Worm (Caenorhabditis elegans): ENCODE data around the gene cest-28.

cest-28 gene

ce11 chrV:6669520-6669919 lies at the start of gene cest-28:
Gene cest-28, plus strand, starts transcription at chrV:6669820.
- no peak for TF ChIP-seq ama-1 (optimal IDR thresholded peaks at IDR 0.05)
- no peak for TF ChIP-seq aly-1 (tag; optimal IDR thresholded peaks at IDR 0.05)
- no peak for TF ChIP-seq pes-1 (GFP tag; IDR thresholded peaks at IDR 0.05)
- TF ChIP-seq flt-1 (GFP tag; IDR thresholded peaks at IDR 0.05): no peak
- TF ChIP-seq tra-4 (tag; optimal IDR thresholded peaks at IDR 0.05): no peak
- TF ChIP-seq hnd-1 (tag; optimal IDR thresholded peaks at IDR 0.05): no peak
- TF ChIP-seq ceh-36 (tag; optimal IDR thresholded peaks at IDR 0.05): no peak
- no peak for TF ChIP-seq scrt-1 (GFP tag; IDR thresholded peaks at IDR 0.05)
- no peak for TF ChIP-seq ceh-13 (GFP tag; optimal IDR thresholded peaks at IDR 0.05)
- no peak for TF ChIP-seq hmg-4 (GFP tag; optimal IDR thresholded peaks at IDR 0.05)
- TF ChIP-seq tbx-11 (GFP tag; IDR thresholded peaks at IDR 0.05): no peak
- TF ChIP-seq sea-1 (GFP tag; conservative IDR thresholded peaks at IDR 0.05): no peak
- TF ChIP-seq hmbx-1 (tag; optimal IDR thresholded peaks at IDR 0.05): no peak
- no peak for TF ChIP-seq ets-7 (tag; optimal IDR thresholded peaks at IDR 0.05)
- TF ChIP-seq tbx-37 (GFP tag; conservative IDR thresholded peaks at IDR 0.05): no peak
- no peak for TF ChIP-seq F13C5.2 (tag; optimal IDR thresholded peaks at IDR 0.05)

DNA sequence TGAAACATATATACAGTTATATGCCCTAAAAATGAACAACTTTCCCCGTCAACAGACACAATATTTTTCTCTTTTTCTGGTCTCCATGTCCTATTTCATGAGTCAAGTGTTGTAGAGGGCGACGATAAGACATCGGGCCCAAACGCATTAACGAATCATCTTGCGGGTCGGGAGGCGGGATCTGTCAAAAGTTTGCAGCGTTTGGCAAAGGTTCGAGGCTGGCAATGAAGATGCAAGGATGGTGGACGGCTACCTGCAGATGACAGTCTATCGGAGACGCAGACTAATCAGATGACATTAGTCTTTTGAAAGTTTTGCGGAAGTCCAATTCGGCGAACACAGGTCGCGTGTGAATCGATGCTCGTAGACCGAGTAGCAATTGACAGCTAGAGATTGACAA lies 48.8 kb upstream of the cest-28 start:
- TF ChIP-seq tbx-11 (GFP tag; IDR thresholded peaks at IDR 0.05) (no peak), F13C5.2 (tag; optimal IDR thresholded peaks at IDR 0.05) (no peak), ama-1 (optimal IDR thresholded peaks at IDR 0.05) (no peak), pes-1 (GFP tag; IDR thresholded peaks at IDR 0.05) (no peak), hmbx-1 (tag; optimal IDR thresholded peaks at IDR 0.05) (no peak), ceh-36 (tag; optimal IDR thresholded peaks at IDR 0.05) (no peak), hnd-1 (tag; optimal IDR thresholded peaks at IDR 0.05) (no peak), scrt-1 (GFP tag; IDR thresholded peaks at IDR 0.05) (no peak), flt-1 (GFP tag; IDR thresholded peaks at IDR 0.05) (no peak), tra-4 (tag; optimal IDR thresholded peaks at IDR 0.05) (no peak), sea-1 (GFP tag; conservative IDR thresholded peaks at IDR 0.05) (no peak), hmg-4 (GFP tag; optimal IDR thresholded peaks at IDR 0.05) (no peak), tbx-37 (GFP tag; conservative IDR thresholded peaks at IDR 0.05) (no peak)

ce11 chrV:6621894-6622293 lies 47.7 kb upstream of the cest-28 start, which contains the start of gene nhr-37:
Gene nhr-37, plus strand, starts transcription at chrV:6622194.
- TF ChIP-seq tbx-11 (GFP tag; IDR thresholded peaks at IDR 0.05) (no peak), aly-1 (tag; optimal IDR thresholded peaks at IDR 0.05) (no peak), sea-1 (GFP tag; conservative IDR thresholded peaks at IDR 0.05) (no peak), hmbx-1 (tag; optimal IDR thresholded peaks at IDR 0.05) (no peak), ama-1 (optimal IDR thresholded peaks at IDR 0.05) (no peak), hmg-4 (GFP tag; optimal IDR thresholded peaks at IDR 0.05) (no peak), ceh-13 (GFP tag; optimal IDR thresholded peaks at IDR 0.05) (no peak), tra-4 (tag; optimal IDR thresholded peaks at IDR 0.05) (no peak), hnd-1 (tag; optimal IDR thresholded peaks at IDR 0.05) (no peak), B0310.2 (tag; optimal IDR thresholded peaks at IDR 0.05) (no peak), ceh-36 (tag; optimal IDR thresholded peaks at IDR 0.05) (no peak), scrt-1 (GFP tag; IDR thresholded peaks at IDR 0.05) (no peak), ets-7 (tag; optimal IDR thresholded peaks at IDR 0.05) (no peak), flt-1 (GFP tag; IDR thresholded peaks at IDR 0.05) (no peak)

DNA sequence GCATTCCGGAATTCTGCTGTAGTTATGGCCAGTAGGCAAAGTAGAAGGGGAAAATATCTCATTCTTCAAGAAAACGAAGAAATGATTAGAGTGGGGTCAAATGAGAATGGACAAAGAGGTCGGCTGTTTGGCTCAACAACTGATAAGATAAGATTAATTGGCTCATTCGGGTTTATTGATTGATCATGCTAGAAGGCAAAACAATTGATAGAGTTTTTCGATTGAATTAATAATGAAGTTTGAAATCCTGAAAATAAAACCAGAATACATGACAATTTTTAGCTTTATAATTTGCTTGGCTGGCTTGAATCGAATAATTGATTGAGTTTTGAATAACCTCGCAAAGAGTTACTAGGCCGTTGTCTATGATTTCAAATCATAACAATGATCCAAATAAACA lies 43.4 kb upstream of the cest-28 start, which contains the start of gene ppt-1:
Gene ppt-1, minus strand, starts transcription at position 101 of the 400 bp plus-strand sequence.
- TF ChIP-seq ets-7 (tag; optimal IDR thresholded peaks at IDR 0.05): no peak
- no peak for TF ChIP-seq ceh-13 (GFP tag; optimal IDR thresholded peaks at IDR 0.05)
- no peak for TF ChIP-seq hmg-4 (GFP tag; optimal IDR thresholded peaks at IDR 0.05)
- no peak for TF ChIP-seq aly-1 (tag; optimal IDR thresholded peaks at IDR 0.05)
- TF ChIP-seq flt-1 (GFP tag; IDR thresholded peaks at IDR 0.05): no peak
- no peak for TF ChIP-seq tbx-37 (GFP tag; conservative IDR thresholded peaks at IDR 0.05)
- TF ChIP-seq hnd-1 (tag; optimal IDR thresholded peaks at IDR 0.05): no peak
- no peak for TF ChIP-seq F13C5.2 (tag; optimal IDR thresholded peaks at IDR 0.05)
- TF ChIP-seq tbx-11 (GFP tag; IDR thresholded peaks at IDR 0.05): no peak
- TF ChIP-seq B0310.2 (tag; optimal IDR thresholded peaks at IDR 0.05): no peak
- TF ChIP-seq ceh-36 (tag; optimal IDR thresholded peaks at IDR 0.05): no peak
- TF ChIP-seq hmbx-1 (tag; optimal IDR thresholded peaks at IDR 0.05): no peak
- TF ChIP-seq sea-1 (GFP tag; conservative IDR thresholded peaks at IDR 0.05): no peak

- TF ChIP-seq hnd-1 (tag; optimal IDR thresholded peaks at IDR 0.05) (no peak), pes-1 (GFP tag; IDR thresholded peaks at IDR 0.05) (no peak), tbx-37 (GFP tag; conservative IDR thresholded peaks at IDR 0.05) (no peak), tbx-11 (GFP tag; IDR thresholded peaks at IDR 0.05) (no peak), F13C5.2 (tag; optimal IDR thresholded peaks at IDR 0.05) (no peak), ceh-36 (tag; optimal IDR thresholded peaks at IDR 0.05) (no peak), scrt-1 (GFP tag; IDR thresholded peaks at IDR 0.05) (no peak), flt-1 (GFP tag; IDR thresholded peaks at IDR 0.05) (no peak), hmbx-1 (tag; optimal IDR thresholded peaks at IDR 0.05) (no peak), ceh-13 (GFP tag; optimal IDR thresholded peaks at IDR 0.05) (no peak), hmg-4 (GFP tag; optimal IDR thresholded peaks at IDR 0.05) (no peak), ets-7 (tag; optimal IDR thresholded peaks at IDR 0.05) (no peak), B0310.2 (tag; optimal IDR thresholded peaks at IDR 0.05) (no peak)
Measured at ce11 chrV:6630769-6631168, 38.9 kb upstream of the cest-28 start.

DNA sequence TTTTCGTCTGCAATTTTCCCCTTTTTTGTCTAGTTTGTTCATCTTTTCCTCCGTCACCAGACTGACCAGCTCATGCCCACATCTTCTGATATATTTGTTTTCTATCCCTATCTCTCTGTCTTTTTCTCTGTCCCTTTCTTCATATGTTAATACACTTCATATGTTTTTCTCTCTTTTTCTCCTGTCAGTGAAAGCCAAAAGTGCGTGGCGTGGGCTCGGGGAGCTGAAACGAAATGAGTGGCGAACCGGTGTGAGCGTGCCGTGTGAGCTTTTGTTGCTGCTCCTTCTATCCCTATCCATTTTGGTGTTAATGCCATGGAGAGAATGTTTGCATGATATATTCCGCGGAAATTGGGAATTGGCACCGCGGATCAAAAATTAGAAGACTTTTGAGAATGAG lies 37.8 kb upstream of the cest-28 start:
- TF ChIP-seq ets-7 (tag; optimal IDR thresholded peaks at IDR 0.05) (no peak), tbx-37 (GFP tag; conservative IDR thresholded peaks at IDR 0.05) (no peak), F13C5.2 (tag; optimal IDR thresholded peaks at IDR 0.05) (no peak), hmbx-1 (tag; optimal IDR thresholded peaks at IDR 0.05) (no peak), pes-1 (GFP tag; IDR thresholded peaks at IDR 0.05) (no peak), tbx-11 (GFP tag; IDR thresholded peaks at IDR 0.05) (no peak), ama-1 (optimal IDR thresholded peaks at IDR 0.05) (no peak), ceh-13 (GFP tag; optimal IDR thresholded peaks at IDR 0.05) (no peak), ceh-36 (tag; optimal IDR thresholded peaks at IDR 0.05) (no peak), flt-1 (GFP tag; IDR thresholded peaks at IDR 0.05) (no peak), scrt-1 (GFP tag; IDR thresholded peaks at IDR 0.05) (no peak), hnd-1 (tag; optimal IDR thresholded peaks at IDR 0.05) (no peak), sea-1 (GFP tag; conservative IDR thresholded peaks at IDR 0.05) (no peak), B0310.2 (tag; optimal IDR thresholded peaks at IDR 0.05) (no peak), hmg-4 (GFP tag; optimal IDR thresholded peaks at IDR 0.05) (no peak), tra-4 (tag; optimal IDR thresholded peaks at IDR 0.05) (no peak)

- TF ChIP-seq pes-1 (GFP tag; IDR thresholded peaks at IDR 0.05) (no peak), tbx-11 (GFP tag; IDR thresholded peaks at IDR 0.05) (no peak), hmbx-1 (tag; optimal IDR thresholded peaks at IDR 0.05) (no peak), tbx-37 (GFP tag; conservative IDR thresholded peaks at IDR 0.05) (no peak), B0310.2 (tag; optimal IDR thresholded peaks at IDR 0.05) (no peak), hnd-1 (tag; optimal IDR thresholded peaks at IDR 0.05) (no peak), hmg-4 (GFP tag; optimal IDR thresholded peaks at IDR 0.05) (no peak), ama-1 (optimal IDR thresholded peaks at IDR 0.05) (no peak), ets-7 (tag; optimal IDR thresholded peaks at IDR 0.05) (no peak), aly-1 (tag; optimal IDR thresholded peaks at IDR 0.05) (no peak), flt-1 (GFP tag; IDR thresholded peaks at IDR 0.05) (no peak), ceh-13 (GFP tag; optimal IDR thresholded peaks at IDR 0.05) (no peak), sea-1 (GFP tag; conservative IDR thresholded peaks at IDR 0.05) (no peak), ceh-36 (tag; optimal IDR thresholded peaks at IDR 0.05) (no peak), F13C5.2 (tag; optimal IDR thresholded peaks at IDR 0.05) (no peak), tra-4 (tag; optimal IDR thresholded peaks at IDR 0.05) (no peak), scrt-1 (GFP tag; IDR thresholded peaks at IDR 0.05) (no peak)
Measured at ce11 chrV:6632925-6633324, 36.7 kb upstream of the cest-28 start, which contains the start of gene scd-2. Gene scd-2, plus strand, starts transcription at chrV:6633225.
